Worm (Caenorhabditis elegans) whole organism, L2 larva: Measurements from ENCODE around the gene ugt-29.

Source experiments
- R02D3.7 ChIP-seq: fragments of 150-350 bp; optimal IDR thresholded peaks from 2 replicates; lab custom pipeline; 2014; ENCODE audit warnings: missing biosample characterization, missing genetic modification characterization
- aly-2 ChIP-seq: fragments of 150-350 bp; optimal IDR thresholded peaks from 2 replicates; lab custom pipeline; 2014; ENCODE audit warnings: missing biosample characterization, missing genetic modification characterization
- ama-1 ChIP-seq: fragments of 150-350 bp; optimal IDR thresholded peaks from 2 replicates; lab custom pipeline; 2018; ENCODE audit warnings: inconsistent platforms
- blmp-1 ChIP-seq: sonication (generic microtip); optimal IDR thresholded peaks from 2 replicates; lab custom pipeline; 2017; ENCODE audit warnings: missing genetic modification characterization, mild to moderate bottlenecking, missing compliant biosample characterization, antibody characterized with exemption, moderate library complexity; ENCODE audit not compliant: insufficient read depth
- ceh-82 ChIP-seq: fragments of 150-350 bp; optimal IDR thresholded peaks from 2 replicates; lab custom pipeline; 2014; ENCODE audit warnings: missing biosample characterization, missing genetic modification characterization
- fos-1 ChIP-seq: fragments of 150-350 bp; optimal IDR thresholded peaks from 2 replicates; lab custom pipeline; 2014; ENCODE audit warnings: missing biosample characterization, missing genetic modification characterization
- nhr-237 ChIP-seq: fragments of 150-350 bp; optimal IDR thresholded peaks from 2 replicates; lab custom pipeline; 2014; ENCODE audit warnings: missing biosample characterization, missing genetic modification characterization
- nhr-25 ChIP-seq: fragments of 150-350 bp; sonication (generic microtip); optimal IDR thresholded peaks from 3 replicates; lab custom pipeline; 2014; ENCODE audit warnings: missing biosample characterization, missing genetic modification characterization
- nhr-6 ChIP-seq: fragments of 150-350 bp; optimal IDR thresholded peaks from 2 replicates; lab custom pipeline; 2014; ENCODE audit warnings: missing biosample characterization, missing genetic modification characterization
- unc-55 ChIP-seq: fragments of 150-350 bp; sonication (generic microtip); optimal IDR thresholded peaks from 3 replicates; lab custom pipeline; 2014; ENCODE audit warnings: missing biosample characterization, missing genetic modification reagents, missing genetic modification characterization
- zag-1 ChIP-seq: fragments of 150-350 bp; optimal IDR thresholded peaks from 2 replicates; lab custom pipeline; 2014; ENCODE audit warnings: missing biosample characterization, missing genetic modification characterization
- ztf-4 ChIP-seq: fragments of 150-350 bp; optimal IDR thresholded peaks from 2 replicates; lab custom pipeline; 2014; ENCODE audit warnings: missing biosample characterization, missing genetic modification characterization

DNA sequence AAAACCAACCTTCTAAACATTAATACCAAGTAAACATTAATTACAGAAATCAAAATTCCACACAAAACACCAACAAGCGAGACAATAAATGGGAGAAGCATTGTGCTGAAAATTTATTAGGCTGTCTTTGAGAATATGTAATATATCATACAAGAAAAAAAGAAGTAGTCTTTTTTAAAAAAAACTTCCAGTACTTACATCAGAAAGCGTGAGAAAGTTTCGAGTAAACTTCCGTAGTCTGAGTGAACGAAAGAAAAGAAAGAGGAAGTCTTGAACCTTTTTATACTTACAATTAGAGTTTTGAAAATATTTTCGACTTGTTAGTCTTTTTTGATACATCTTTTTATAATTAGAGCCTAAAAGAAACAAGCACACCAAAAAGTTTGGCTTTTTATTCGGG is 20.3 kb upstream of the ugt-29 start, which contains the start of gene srbc-40:
- TF ChIP-seq ama-1 (lab: Kevin White, UChicago) (no peak), ztf-4 (no peak), fos-1 (tag; lab: Kevin White, UChicago) (no peak), unc-55 (GFP tag; lab: Kevin White, UChicago) (no peak), R02D3.7 (no peak), ceh-82 (tag; lab: Kevin White, UChicago) (no peak), zag-1 (tag; lab: Kevin White, UChicago) (no peak), nhr-25 (tag; lab: Kevin White, UChicago) (no peak), nhr-237 (tag; lab: Kevin White, UChicago) (no peak), blmp-1 (tag; lab: Kevin White, UChicago) (no peak), nhr-6 (tag; lab: Kevin White, UChicago) (no peak), aly-2 (tag; lab: Kevin White, UChicago) (no peak)
